Worm (Caenorhabditis elegans) whole organism, L4/young adult: Measurements from ENCODE around the gene Y39B6A.3.

Experiments used
- W03F9.2 ChIP-seq: fragments of 150-350 bp; optimal IDR thresholded peaks from 2 replicates; lab custom pipeline; 2014; ENCODE audit warnings: missing biosample characterization, missing genetic modification characterization
- dao-5 ChIP-seq: sonication (generic microtip); optimal IDR thresholded peaks from 2 replicates; lab custom pipeline; 2016; ENCODE audit warnings: missing genotype, missing genetic modification characterization, moderate library complexity, missing compliant biosample characterization
- him-1 ChIP-seq: sonication (generic microtip); optimal IDR thresholded peaks from 2 replicates; lab custom pipeline; 2016; ENCODE audit warnings: missing genotype, missing genetic modification reagents, missing genetic modification characterization, missing compliant biosample characterization

DNA sequence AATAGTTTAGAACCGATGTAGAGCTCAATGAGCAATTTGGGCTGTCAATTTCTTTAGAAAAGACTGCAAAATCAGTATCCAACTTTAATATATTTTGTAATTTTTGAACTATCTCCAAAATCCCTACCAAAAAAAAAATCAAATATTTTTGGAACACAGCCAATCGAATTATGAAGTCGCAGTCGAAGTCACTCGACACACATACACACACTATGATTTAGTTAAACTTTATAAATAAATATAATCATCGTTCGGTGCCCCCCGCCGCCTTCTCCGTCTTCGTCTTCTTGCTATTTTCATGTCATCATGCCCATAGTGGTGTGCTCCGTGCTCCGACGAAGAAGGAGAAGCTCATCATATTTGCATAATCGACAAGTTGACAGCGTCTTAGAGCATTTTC is 12.7 kb downstream of the Y39B6A.3 start:
- TF ChIP-seq W03F9.2 (tag; lab: Kevin White, UChicago) (no peak), dao-5 (tag; lab: Kevin White, UChicago) (no peak), him-1 (no peak)
